Worm (Caenorhabditis elegans): ENCODE results near the gene C10E2.5.

The C10E2.5 gene

DNA sequence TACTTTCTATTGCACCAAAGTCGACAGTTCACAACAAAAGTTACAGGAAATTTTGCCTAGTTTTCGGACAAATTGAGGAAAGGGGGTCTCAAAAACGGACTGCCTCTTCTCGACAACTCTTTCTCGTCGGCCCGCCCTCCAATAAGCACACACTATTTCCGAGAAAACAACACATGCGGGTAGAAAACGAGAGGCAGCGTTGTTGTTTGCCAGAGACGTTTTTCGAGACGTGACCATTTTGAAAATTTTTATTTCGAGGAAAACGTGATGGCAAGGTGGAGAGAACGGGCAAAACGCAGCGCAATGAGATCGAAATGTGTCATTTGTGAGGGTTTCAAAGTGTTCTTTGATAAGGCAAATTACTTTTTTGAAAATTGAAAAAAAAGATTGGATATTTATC, 39.1 kb upstream of the C10E2.5 start (continued):
- no peak for TF ChIP-seq nhr-11 (tag; optimal IDR thresholded peaks at IDR 0.05)

ce11 chrX:16792700-16793176, 38.4 kb upstream of the C10E2.5 start, which contains the start of gene got-1.2:
got-1.2 (minus strand) TSS chrX:16793126.
- no peak for TF ChIP-seq ZK546.5 (tag; optimal IDR thresholded peaks at IDR 0.05)
- no peak for TF ChIP-seq nhr-67 (tag; optimal IDR thresholded peaks at IDR 0.05)
- no peak for TF ChIP-seq zag-1 (tag; optimal IDR thresholded peaks at IDR 0.05)
- TF ChIP-seq nhr-77 (tag; optimal IDR thresholded peaks at IDR 0.05) = no peak
- no peak for TF ChIP-seq hmg-11 (tag; optimal IDR thresholded peaks at IDR 0.05)
- no peak for TF ChIP-seq lsy-12 (tag; optimal IDR thresholded peaks at IDR 0.05)
- TF ChIP-seq pha-4 (tag; optimal IDR thresholded peaks at IDR 0.05) = no peak
- TF ChIP-seq pqm-1 (tag; optimal IDR thresholded peaks at IDR 0.05) = no peak
- TF ChIP-seq nhr-23 (tag; optimal IDR thresholded peaks at IDR 0.05) = no peak
- TF ChIP-seq tbx-2 (tag; optimal IDR thresholded peaks at IDR 0.05) = no peak
- no peak for TF ChIP-seq skn-1 (tag; optimal IDR thresholded peaks at IDR 0.05)
- no peak for TF ChIP-seq unc-39 (tag; optimal IDR thresholded peaks at IDR 0.05)
- TF ChIP-seq sea-2 (GFP tag; optimal IDR thresholded peaks at IDR 0.05) = no peak
- TF ChIP-seq mdl-1 (tag; optimal IDR thresholded peaks at IDR 0.05) = no peak
- no peak for TF ChIP-seq daf-12 (tag; optimal IDR thresholded peaks at IDR 0.05)
- TF ChIP-seq ztf-11 (tag; optimal IDR thresholded peaks at IDR 0.05) = no peak
- TF ChIP-seq mml-1 (tag; optimal IDR thresholded peaks at IDR 0.05) = no peak

- TF ChIP-seq lsy-12 (tag; optimal IDR thresholded peaks at IDR 0.05) (no peak), unc-39 (tag; optimal IDR thresholded peaks at IDR 0.05) (no peak), nhr-25 (tag; optimal IDR thresholded peaks at IDR 0.05) (no peak), eor-1 (tag; optimal IDR thresholded peaks at IDR 0.05) (no peak), unc-62 (GFP tag; optimal IDR thresholded peaks at IDR 0.05) (no peak), nhr-76 (tag; optimal IDR thresholded peaks at IDR 0.05) (no peak)
Measured at ce11 chrX:16787152-16787551, 32.8 kb upstream of the C10E2.5 start.

DNA sequence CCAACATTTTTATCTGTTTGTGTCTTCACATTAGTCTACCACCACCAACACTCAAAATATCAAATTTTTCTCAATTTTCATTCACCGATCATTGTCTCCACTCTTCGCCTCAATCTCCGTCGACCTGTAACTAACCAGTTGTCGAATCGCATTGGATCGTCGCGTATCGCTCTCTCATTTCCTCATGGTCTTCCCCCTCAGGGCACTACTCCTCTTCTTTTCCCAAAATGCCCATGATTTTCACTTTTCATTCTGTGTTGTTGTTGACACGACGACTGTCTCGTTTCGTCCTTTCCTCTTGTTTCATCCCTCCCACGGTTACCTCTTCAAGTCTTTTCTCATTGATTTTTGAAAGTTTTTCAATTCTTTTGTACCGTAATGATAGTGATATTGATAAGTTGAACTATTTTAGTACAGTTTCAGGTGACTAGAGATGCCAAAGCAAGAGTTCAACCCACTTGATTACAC, 31.7 kb upstream of the C10E2.5 start, which contains the start of gene T01C8.2:
T01C8.2 (plus strand) TSS at position 418 of the 468 bp plus-strand sequence.
- TF ChIP-seq nhr-67 (tag; optimal IDR thresholded peaks at IDR 0.05) (no peak), nfya-1 (tag; optimal IDR thresholded peaks at IDR 0.05; ENCODE audit: insufficient read depth) (no peak), nhr-25 (tag; optimal IDR thresholded peaks at IDR 0.05) (peak; percentile 91), nhr-11 (tag; optimal IDR thresholded peaks at IDR 0.05) (no peak), nhr-23 (tag; optimal IDR thresholded peaks at IDR 0.05) (peak; percentile 64), nhr-43 (tag; optimal IDR thresholded peaks at IDR 0.05; ENCODE audit: poor library complexity, severe bottlenecking) (peak; percentile 21)

DNA sequence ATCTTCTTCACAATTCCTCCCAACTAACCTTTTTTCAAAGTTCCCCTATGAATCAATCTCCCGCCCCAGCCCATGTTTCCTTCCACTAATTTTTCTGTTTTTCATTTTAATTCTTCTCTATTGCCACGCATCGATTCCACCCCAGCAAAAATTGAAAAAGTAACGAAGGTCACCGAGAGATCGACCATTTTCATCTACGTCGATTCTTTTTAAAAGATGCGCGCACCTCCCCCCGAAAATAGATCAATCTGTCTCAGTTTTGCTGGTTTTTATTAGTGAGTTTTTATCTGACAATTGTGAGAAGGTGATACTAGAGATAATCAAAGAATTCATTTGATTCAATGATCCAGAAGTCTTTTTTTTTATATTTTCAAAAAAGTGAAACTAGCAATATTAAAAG, 29.7 kb upstream of the C10E2.5 start:
- no peak for TF ChIP-seq nhr-67 (tag; optimal IDR thresholded peaks at IDR 0.05)
- no peak for TF ChIP-seq zag-1 (tag; optimal IDR thresholded peaks at IDR 0.05)
- peak; percentile 13 for TF ChIP-seq nhr-25 (tag; optimal IDR thresholded peaks at IDR 0.05)
- peak; percentile 22 for TF ChIP-seq nhr-23 (tag; optimal IDR thresholded peaks at IDR 0.05)
- TF ChIP-seq nhr-237 (tag; optimal IDR thresholded peaks at IDR 0.05) = no peak
- no peak for TF ChIP-seq nhr-12 (tag; optimal IDR thresholded peaks at IDR 0.05)

DNA sequence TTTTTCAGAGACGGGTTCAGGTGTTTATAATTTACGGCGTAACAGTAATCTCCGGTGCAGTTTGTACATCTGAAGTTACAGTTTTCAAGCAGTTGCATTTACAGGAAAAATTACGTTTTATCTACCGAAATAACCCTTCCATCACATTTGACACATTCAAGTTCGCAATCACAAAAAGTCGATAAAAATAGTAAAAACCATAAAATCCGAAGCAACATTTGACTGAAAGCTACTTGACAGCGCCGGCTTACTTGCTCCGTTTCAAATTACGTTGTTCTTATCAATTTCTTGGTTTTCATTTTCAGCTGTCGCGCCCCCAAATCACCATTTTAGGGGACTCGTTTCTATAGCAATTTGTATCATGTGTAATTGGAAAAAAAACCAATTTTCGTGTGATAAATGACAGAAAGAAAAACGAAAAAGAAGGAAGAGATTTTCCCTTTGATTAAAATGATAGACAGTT, 28.5 kb upstream of the C10E2.5 start, which contains the start of gene T01C8.3:
T01C8.3 (minus strand) TSS at position 413 of the 463 bp plus-strand sequence.
- TF ChIP-seq sea-2 (GFP tag; optimal IDR thresholded peaks at IDR 0.05) = no peak
- no peak for TF ChIP-seq elt-1 (tag; optimal IDR thresholded peaks at IDR 0.05)
- TF ChIP-seq zag-1 (tag; optimal IDR thresholded peaks at IDR 0.05) = no peak
- TF ChIP-seq nfya-1 (tag; optimal IDR thresholded peaks at IDR 0.05; ENCODE audit: insufficient read depth) = no peak
- no peak for TF ChIP-seq fos-1 (tag; optimal IDR thresholded peaks at IDR 0.05)
- TF ChIP-seq aly-2 (tag; optimal IDR thresholded peaks at IDR 0.05) = no peak
- no peak for TF ChIP-seq daf-12 (tag; optimal IDR thresholded peaks at IDR 0.05)
- no peak for TF ChIP-seq mdl-1 (tag; optimal IDR thresholded peaks at IDR 0.05)
- no peak for TF ChIP-seq lsy-12 (tag; optimal IDR thresholded peaks at IDR 0.05)
- no peak for TF ChIP-seq egl-27 (tag; optimal IDR thresholded peaks at IDR 0.05)
- TF ChIP-seq pha-4 (tag; optimal IDR thresholded peaks at IDR 0.05) = no peak
- TF ChIP-seq nhr-43 (tag; optimal IDR thresholded peaks at IDR 0.05; ENCODE audit: poor library complexity, severe bottlenecking) = no peak
- TF ChIP-seq nhr-23 (tag; optimal IDR thresholded peaks at IDR 0.05) = no peak
- no peak for TF ChIP-seq nhr-25 (tag; optimal IDR thresholded peaks at IDR 0.05)
- no peak for TF ChIP-seq egl-5 (tag; optimal IDR thresholded peaks at IDR 0.05)
- TF ChIP-seq ztf-11 (tag; optimal IDR thresholded peaks at IDR 0.05) = no peak
- no peak for TF ChIP-seq nhr-237 (tag; optimal IDR thresholded peaks at IDR 0.05)
- no peak for TF ChIP-seq ceh-9 (tag; optimal IDR thresholded peaks at IDR 0.05)
